Worm (Caenorhabditis elegans): Measurements from ENCODE around the gene T14B4.19.
A peak's percentile ranks its signal among the peaks of the same experiment; 100 is the strongest.

The T14B4.19 gene

DNA sequence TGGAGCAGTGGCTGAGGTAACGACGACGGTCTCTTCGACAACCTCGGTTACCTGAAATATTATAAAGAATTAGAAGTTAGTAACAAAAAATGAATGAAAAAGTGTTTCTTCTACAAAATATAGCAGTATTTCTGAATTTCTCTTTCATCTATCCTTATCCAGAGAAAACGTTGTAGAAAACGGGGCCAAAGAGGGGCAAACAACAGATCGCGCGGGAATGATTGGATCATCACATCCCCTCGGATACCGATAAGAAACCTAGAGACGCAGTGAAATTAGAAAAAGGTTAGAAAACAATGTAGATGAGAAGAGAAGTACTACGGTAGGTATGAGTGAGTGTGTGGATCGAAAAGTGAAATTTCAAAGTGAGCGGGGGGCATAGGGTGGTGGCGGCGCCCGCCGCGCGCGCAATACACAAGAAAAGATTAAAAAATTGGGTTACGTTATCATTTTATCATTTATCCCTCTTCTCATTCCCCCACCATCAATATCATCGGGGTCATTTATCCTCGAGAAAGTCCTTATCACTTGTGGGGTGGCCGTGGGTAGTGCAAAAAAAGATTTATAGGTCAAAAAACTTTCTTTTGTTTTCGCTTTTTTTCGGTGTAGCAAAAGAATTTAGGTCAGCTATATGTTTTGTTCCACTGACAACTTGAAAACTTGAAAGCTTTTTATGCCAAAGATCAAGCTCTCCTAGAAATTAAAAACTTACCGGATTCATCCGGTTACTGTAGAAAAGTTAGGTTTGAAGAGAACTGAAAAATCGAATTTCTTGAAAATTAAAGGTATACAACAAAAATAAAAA, at the start of gene T14B4.19, which contains the start of gene dpy-10:
TSS of gene T14B4.19 (minus strand) at position 755 of the 805 bp plus-strand sequence.
TSS of gene dpy-10 (minus strand) at position 51 of the 805 bp plus-strand sequence.
- TF ChIP-seq him-1 (tag; optimal IDR thresholded peaks at IDR 0.05) = no peak
- TF ChIP-seq W03F9.2 (tag; optimal IDR thresholded peaks at IDR 0.05) = no peak
- TF ChIP-seq dao-5 (tag; optimal IDR thresholded peaks at IDR 0.05) = no peak

DNA sequence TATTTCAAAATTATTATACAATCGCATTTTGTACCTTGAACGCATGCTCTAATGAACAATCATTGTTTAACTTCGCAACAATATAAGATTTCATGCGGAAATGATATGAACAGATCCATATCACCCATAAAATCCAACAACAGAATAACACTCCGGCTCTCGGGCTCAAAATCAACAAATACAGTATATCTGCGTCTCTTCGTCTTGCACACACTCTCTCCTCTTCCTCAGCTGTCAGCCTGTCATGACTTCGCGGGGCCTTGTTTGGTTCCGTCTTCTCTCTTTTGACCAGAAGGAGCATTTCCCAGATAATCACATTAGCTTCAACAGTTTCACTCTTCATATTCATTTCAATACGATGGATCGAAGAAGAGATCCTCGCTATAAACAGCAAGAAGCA, 43.5 kb upstream of the T14B4.19 start, which contains the start of gene F41G3.3:
TSS of gene F41G3.3 (plus strand) at position 301 of the 400 bp plus-strand sequence.
- TF ChIP-seq him-1 (tag; optimal IDR thresholded peaks at IDR 0.05) (no peak), dao-5 (tag; optimal IDR thresholded peaks at IDR 0.05) (no peak), W03F9.2 (tag; optimal IDR thresholded peaks at IDR 0.05) (no peak)

DNA sequence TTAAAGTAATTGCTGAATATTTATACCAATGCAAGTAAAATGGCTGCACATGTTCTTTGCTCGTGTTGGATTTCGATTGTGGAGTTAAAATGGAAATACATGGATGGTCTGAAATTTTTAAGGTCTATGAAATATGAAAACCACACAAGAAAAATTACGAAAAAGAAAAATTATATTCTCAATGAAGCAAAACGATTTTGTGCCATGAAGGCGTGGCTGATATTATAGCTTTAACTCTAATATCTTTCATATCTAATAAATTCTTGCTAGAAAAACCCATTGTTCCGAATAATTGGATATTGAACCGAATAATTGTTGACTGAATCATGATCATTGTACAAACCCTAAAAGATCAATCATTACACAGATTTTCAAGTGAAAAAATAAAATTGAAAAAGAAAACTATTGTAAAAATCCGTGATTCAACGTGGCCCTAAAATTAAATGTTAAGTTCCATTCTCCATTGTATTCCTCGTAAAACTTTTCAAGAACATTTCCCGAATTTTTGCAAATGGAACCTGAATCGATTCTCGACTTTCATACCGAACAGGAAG, 42.0 kb upstream of the T14B4.19 start, which contains the start of the genes srx-95 and fis-1:
TSS of gene srx-95 (minus strand) at position 101 of the 554 bp plus-strand sequence.
TSS of gene fis-1 (plus strand) at position 504 of the 554 bp plus-strand sequence.
- TF ChIP-seq him-1 (tag; optimal IDR thresholded peaks at IDR 0.05) = no peak
- no peak for TF ChIP-seq W03F9.2 (tag; optimal IDR thresholded peaks at IDR 0.05)
- no peak for TF ChIP-seq dao-5 (tag; optimal IDR thresholded peaks at IDR 0.05)

- no peak for TF ChIP-seq W03F9.2 (tag; optimal IDR thresholded peaks at IDR 0.05)
- no peak for TF ChIP-seq him-1 (tag; optimal IDR thresholded peaks at IDR 0.05)
- no peak for TF ChIP-seq dao-5 (tag; optimal IDR thresholded peaks at IDR 0.05)
These were observed 40.1 kb upstream of the T14B4.19 start, which contains the start of gene F41G3.21 for ce11 chrII:6752850-6753249. Gene F41G3.21, minus strand, starts transcription at chrII:6752950.

DNA sequence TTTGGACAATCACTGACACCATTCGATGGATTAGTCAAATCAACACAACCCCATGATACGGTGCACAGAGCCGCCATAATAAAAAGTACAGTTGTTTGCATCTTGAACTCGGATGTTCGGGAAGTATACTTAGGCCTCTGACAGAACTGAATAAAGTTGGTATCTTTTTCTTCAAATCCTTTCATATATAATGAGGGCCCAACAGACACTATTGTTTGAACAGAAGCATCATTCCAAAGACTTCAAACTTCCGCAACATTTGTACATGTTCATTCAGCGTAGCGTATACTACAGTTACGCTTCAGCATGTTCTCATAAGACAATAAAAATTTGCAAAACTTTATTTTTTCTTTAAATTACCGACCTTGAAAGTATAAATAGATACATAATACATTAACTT, 39.3 kb upstream of the T14B4.19 start, which contains the start of gene F41G3.19:
TSS of gene F41G3.19 (minus strand) at position 101 of the 400 bp plus-strand sequence.
- no peak for TF ChIP-seq W03F9.2 (tag; optimal IDR thresholded peaks at IDR 0.05)
- no peak for TF ChIP-seq dao-5 (tag; optimal IDR thresholded peaks at IDR 0.05)
- no peak for TF ChIP-seq him-1 (tag; optimal IDR thresholded peaks at IDR 0.05)

ce11 chrII:6750929-6751328, 38.2 kb upstream of the T14B4.19 start, which contains the start of gene F41G3.20:
Gene F41G3.20, minus strand, starts transcription at chrII:6751029.
- no peak for TF ChIP-seq W03F9.2 (tag; optimal IDR thresholded peaks at IDR 0.05)
- no peak for TF ChIP-seq him-1 (tag; optimal IDR thresholded peaks at IDR 0.05)
- TF ChIP-seq dao-5 (tag; optimal IDR thresholded peaks at IDR 0.05) = no peak

DNA sequence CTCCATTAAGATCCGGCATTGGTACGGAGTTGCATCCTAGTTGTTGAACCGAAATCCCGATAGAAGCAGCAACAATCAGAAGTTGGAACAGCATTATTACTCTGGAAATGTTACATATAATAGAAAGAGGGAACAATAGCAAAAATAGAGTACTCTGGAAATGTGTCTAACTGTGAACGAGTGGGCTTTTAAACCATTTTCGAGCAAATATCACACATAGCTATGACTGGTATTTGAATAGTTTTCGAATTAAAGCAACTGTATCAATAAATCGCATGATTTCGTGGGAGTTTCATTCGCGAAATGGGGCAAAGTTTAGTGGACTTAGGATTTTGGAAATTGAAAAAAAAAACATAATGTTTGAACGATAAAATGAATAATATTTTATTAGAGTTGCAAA, 36.7 kb upstream of the T14B4.19 start, which contains the start of gene F41G3.10:
TSS of gene F41G3.10 (minus strand) at position 101 of the 400 bp plus-strand sequence.
- no peak for TF ChIP-seq him-1 (tag; optimal IDR thresholded peaks at IDR 0.05)
- no peak for TF ChIP-seq W03F9.2 (tag; optimal IDR thresholded peaks at IDR 0.05)
- no peak for TF ChIP-seq dao-5 (tag; optimal IDR thresholded peaks at IDR 0.05)

DNA sequence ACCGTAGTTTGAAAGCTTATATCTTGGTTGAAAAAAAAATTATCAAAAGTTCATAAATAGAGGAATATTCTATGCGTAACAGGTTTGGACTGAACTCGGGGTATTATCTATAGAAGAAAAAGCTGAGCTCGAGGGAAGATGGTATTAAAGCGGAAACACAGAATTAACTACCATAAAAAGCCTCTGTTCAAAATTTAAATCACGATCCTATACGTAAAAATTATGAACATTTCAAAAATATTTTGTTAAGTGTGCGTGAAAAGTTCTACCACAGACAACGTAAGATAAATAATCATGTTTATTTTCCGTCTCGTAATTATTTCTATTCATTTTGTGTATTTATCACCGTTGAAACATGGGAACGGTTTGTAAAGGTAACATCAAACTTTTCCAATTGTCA, 33.7 kb upstream of the T14B4.19 start, which contains the start of gene F41G3.5:
TSS of gene F41G3.5 (plus strand) at position 301 of the 400 bp plus-strand sequence.
- no peak for TF ChIP-seq W03F9.2 (tag; optimal IDR thresholded peaks at IDR 0.05)
- no peak for TF ChIP-seq dao-5 (tag; optimal IDR thresholded peaks at IDR 0.05)
- TF ChIP-seq him-1 (tag; optimal IDR thresholded peaks at IDR 0.05) = no peak

DNA sequence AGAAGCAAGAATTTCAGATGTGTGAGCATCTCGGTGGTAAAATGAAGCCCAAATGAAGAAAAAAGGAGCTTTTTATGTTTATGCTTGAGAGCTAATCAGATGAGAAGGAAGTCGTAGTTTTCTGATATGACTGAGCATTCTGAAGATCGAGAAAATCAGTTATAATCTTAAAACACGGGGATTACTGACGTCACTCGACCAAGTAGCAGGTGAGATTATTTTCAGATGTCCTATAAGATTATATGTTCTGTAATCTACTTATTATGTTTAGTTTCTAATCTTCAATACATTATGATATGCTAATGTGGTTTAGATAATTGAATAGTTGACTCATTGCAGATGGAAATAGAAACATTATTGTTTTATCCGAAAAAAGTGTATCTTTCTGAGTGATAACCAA, 33.1 kb upstream of the T14B4.19 start, which contains the start of gene ins-14:
TSS of gene ins-14 (minus strand) at position 32 of the 400 bp plus-strand sequence.
- TF ChIP-seq him-1 (tag; optimal IDR thresholded peaks at IDR 0.05) = no peak
- TF ChIP-seq W03F9.2 (tag; optimal IDR thresholded peaks at IDR 0.05) = no peak

DNA sequence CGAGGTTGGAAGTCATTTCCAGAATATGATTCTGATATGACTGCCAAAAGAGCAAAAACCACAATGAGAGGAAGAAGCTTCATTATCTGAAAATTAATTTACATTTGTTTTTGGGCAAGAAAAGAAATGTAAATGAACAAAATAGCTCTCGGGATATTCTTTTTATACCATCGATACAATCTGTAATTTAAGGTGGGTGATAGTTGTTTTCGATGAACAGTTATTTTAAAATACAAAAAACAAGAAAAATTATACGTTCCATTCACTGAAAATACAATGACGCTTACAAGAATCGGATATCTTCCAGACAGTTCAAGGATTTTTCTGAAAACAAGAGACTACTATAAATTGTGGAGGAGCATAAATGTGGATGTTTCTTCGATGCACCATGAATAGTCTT, 31.9 kb upstream of the T14B4.19 start, which contains the start of gene ins-15:
TSS of gene ins-15 (minus strand) at position 101 of the 400 bp plus-strand sequence.
- TF ChIP-seq W03F9.2 (tag; optimal IDR thresholded peaks at IDR 0.05) = no peak
- no peak for TF ChIP-seq him-1 (tag; optimal IDR thresholded peaks at IDR 0.05)
- no peak for TF ChIP-seq dao-5 (tag; optimal IDR thresholded peaks at IDR 0.05)

ce11 chrII:6742614-6743013, 29.9 kb upstream of the T14B4.19 start, which contains the start of gene F41G3.6:
Gene F41G3.6, plus strand, starts transcription at chrII:6742914.
- no peak for TF ChIP-seq dao-5 (tag; optimal IDR thresholded peaks at IDR 0.05)
- TF ChIP-seq him-1 (tag; optimal IDR thresholded peaks at IDR 0.05) = no peak
- no peak for TF ChIP-seq W03F9.2 (tag; optimal IDR thresholded peaks at IDR 0.05)

ce11 chrII:6741428-6741827, 28.7 kb upstream of the T14B4.19 start, which contains the start of gene exos-8:
Gene exos-8, plus strand, starts transcription at chrII:6741691.
- TF ChIP-seq him-1 (tag; optimal IDR thresholded peaks at IDR 0.05) (peak; percentile 12), dao-5 (tag; optimal IDR thresholded peaks at IDR 0.05) (no peak)

DNA sequence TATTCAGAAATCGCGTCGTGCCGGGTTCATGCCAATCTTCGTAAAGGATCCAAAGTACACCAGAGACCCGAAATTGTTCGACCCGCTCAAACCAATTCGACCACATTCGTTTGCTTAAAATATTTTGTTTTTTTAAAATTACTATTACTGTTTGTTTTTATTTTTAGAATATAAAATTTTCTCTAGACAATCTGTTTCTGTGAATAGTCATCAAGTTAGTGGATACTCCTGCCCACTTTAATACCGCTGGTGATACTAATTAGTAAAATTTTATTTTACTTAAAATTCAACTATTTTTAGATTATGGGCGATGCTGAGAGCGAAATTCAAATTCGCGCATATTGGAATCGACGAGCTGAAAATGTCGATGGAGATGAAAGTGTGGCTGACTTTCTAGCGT, 23.9 kb upstream of the T14B4.19 start, which contains the start of gene T14B4.1:
TSS of gene T14B4.1 (plus strand) at position 301 of the 400 bp plus-strand sequence.
- TF ChIP-seq W03F9.2 (tag; optimal IDR thresholded peaks at IDR 0.05) (no peak), him-1 (tag; optimal IDR thresholded peaks at IDR 0.05) (no peak), dao-5 (tag; optimal IDR thresholded peaks at IDR 0.05) (no peak)
